Fruit fly (Drosophila melanogaster): Measurements from ENCODE around the gene CG1750.

DNA sequence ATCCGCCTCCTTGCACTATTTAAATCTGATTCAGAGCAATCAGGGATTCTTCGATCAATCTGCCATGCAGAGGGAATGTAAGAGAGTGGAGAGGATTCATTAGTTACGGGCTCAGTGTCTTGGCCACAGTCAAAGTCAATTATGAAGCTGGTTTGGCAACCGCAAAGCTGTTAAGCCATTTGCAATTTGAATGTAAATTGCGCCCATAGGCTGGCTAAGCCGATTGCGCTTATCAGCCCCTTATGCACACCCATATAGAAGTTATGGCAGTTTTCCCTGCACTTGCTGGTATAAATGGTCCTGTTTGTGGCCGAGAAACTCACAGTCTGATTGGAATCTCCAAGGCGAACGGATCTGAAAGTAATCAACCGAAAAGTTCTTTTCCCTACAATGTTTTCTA lies 7.6 kb upstream of the CG1750 start, which contains the start of gene CAH5:
- TF ChIP-seq gl (tag; optimal IDR thresholded peaks at IDR 0.05) = no peak
- no peak for TF ChIP-seq CG15710 (tag; optimal IDR thresholded peaks at IDR 0.05)
- no peak for TF ChIP-seq CG17806 (tag; optimal IDR thresholded peaks at IDR 0.05)
- no peak for TF ChIP-seq CG8301 (tag; optimal IDR thresholded peaks at IDR 0.05)
- TF ChIP-seq D1 (tag; optimal IDR thresholded peaks at IDR 0.05) = no peak
- no peak for TF ChIP-seq CG32121 (GFP tag; IDR thresholded peaks at IDR 0.05)
- TF ChIP-seq Ets98B (GFP tag; IDR thresholded peaks at IDR 0.05) = no peak
- no peak for TF ChIP-seq EcR (GFP tag; optimal IDR thresholded peaks at IDR 0.05)

All from whole organism, pupa.